Worm (Caenorhabditis elegans) whole organism, midembryonic: ENCODE data around the gene T27A10.6.

Experiments
- T22C8.4 ChIP-seq: fragments of 200-800 bp; sonication (Bioruptor generic); IDR thresholded peaks from 2 replicates; pipeline ENCODE4 v1.3.6; 2022; ENCODE audit warnings: missing genetic modification characterization, missing compliant biosample characterization
- flt-1 ChIP-seq: fragments of 200-800 bp; sonication (Bioruptor generic); IDR thresholded peaks from 2 replicates; pipeline ENCODE4 v1.3.6; 2022; ENCODE audit warnings: missing genetic modification characterization, missing compliant biosample characterization
- klf-2 ChIP-seq: fragments of 200-800 bp; sonication (Bioruptor generic); conservative IDR thresholded peaks from 2 replicates; pipeline ENCODE4 v1.3.6; 2022; ENCODE audit warnings: missing genetic modification reagents, missing genetic modification characterization, missing compliant biosample characterization
- med-1 ChIP-seq: sonication (generic microtip); optimal IDR thresholded peaks from 2 replicates; lab custom pipeline; 2017; ENCODE audit warnings: missing genetic modification characterization, mild to moderate bottlenecking, missing compliant biosample characterization, antibody characterized with exemption, missing genetic modification reagents; ENCODE audit not compliant: insufficient read depth
- ref-1 ChIP-seq: fragments of 200-800 bp; sonication (Bioruptor generic); conservative IDR thresholded peaks from 2 replicates; pipeline ENCODE4 v1.3.6; 2022; ENCODE audit warnings: missing genetic modification reagents, missing genetic modification characterization, missing compliant biosample characterization
- tab-1 ChIP-seq: fragments of 200-800 bp; sonication (Bioruptor generic); IDR thresholded peaks from 2 replicates; pipeline ENCODE4 v1.3.6; 2022; ENCODE audit warnings: missing genetic modification characterization, missing compliant biosample characterization
- ztf-23 ChIP-seq: fragments of 200-800 bp; sonication (Bioruptor generic); IDR thresholded peaks from 2 replicates; pipeline ENCODE4 v1.3.6; 2022; ENCODE audit warnings: missing genetic modification reagents, missing genetic modification characterization, missing compliant biosample characterization
- ztf-29 ChIP-seq: fragments of 200-800 bp; sonication (Bioruptor generic); IDR thresholded peaks from 2 replicates; pipeline ENCODE4 v1.3.6; 2022; ENCODE audit warnings: missing genetic modification reagents, missing genetic modification characterization, missing compliant biosample characterization

ce11 chrX:3633654-3634053, 37.5 kb upstream of the T27A10.6 start, which contains the start of gene gst-11:
- TF ChIP-seq ztf-23 (GFP tag; lab: Robert Waterston, UW) = no peak
- no peak for TF ChIP-seq T22C8.4 (GFP tag; lab: Robert Waterston, UW)
- no peak for TF ChIP-seq ref-1 (GFP tag; lab: Robert Waterston, UW)
- no peak for TF ChIP-seq med-1 (GFP tag; lab: Kevin White, UChicago)
- no peak for TF ChIP-seq flt-1 (GFP tag; lab: Robert Waterston, UW)
- TF ChIP-seq ztf-29 = no peak
- TF ChIP-seq klf-2 (GFP tag; lab: Robert Waterston, UW) = no peak
- TF ChIP-seq tab-1 = no peak
